Worm (Caenorhabditis elegans) whole organism, L4 larva: ENCODE results near the gene B0212.3.

ENCODE experiments used
- F26F4.8 ChIP-seq: fragments of 200-800 bp; sonication (Bioruptor generic); conservative IDR thresholded peaks from 2 replicates; pipeline ENCODE4 v1.3.6; 2022; ENCODE audit warnings: missing genetic modification characterization, missing compliant biosample characterization
- F37D6.2 ChIP-seq: sonication (generic microtip); optimal IDR thresholded peaks from 2 replicates; lab custom pipeline; 2016; ENCODE audit warnings: mild to moderate bottlenecking, missing genetic modification characterization, missing compliant biosample characterization
- T20F7.1 ChIP-seq: fragments of 200-800 bp; sonication (Bioruptor generic); optimal IDR thresholded peaks from 2 replicates; lab custom pipeline; 2018; ENCODE audit warnings: mild to moderate bottlenecking, missing genetic modification characterization, missing compliant biosample characterization
- ZK546.5 ChIP-seq, 2 experiments: sonication (generic microtip); optimal IDR thresholded peaks; 2 replicates each; lab custom pipeline; 2017; ENCODE audit warnings: missing biosample characterization in 2 of 2, missing genetic modification characterization in 2 of 2
- aha-1 ChIP-seq: fragments of 150-350 bp; peaks from one replicate; lab custom pipeline; 2014; ENCODE audit warnings: missing biosample characterization, missing genetic modification characterization
- ama-1 ChIP-seq: fragments of 150-350 bp; optimal IDR thresholded peaks from 2 replicates; lab custom pipeline; 2014; ENCODE audit warnings: inconsistent platforms, mixed read lengths
- arid-1 ChIP-seq: fragments of 200-800 bp; sonication (Bioruptor generic); conservative IDR thresholded peaks from 2 replicates; pipeline ENCODE4 v1.3.6; 2022; ENCODE audit warnings: missing genetic modification reagents, missing genetic modification characterization, missing compliant biosample characterization
- ceh-20 ChIP-seq: fragments of 200-800 bp; sonication (Bioruptor generic); IDR thresholded peaks from 2 replicates; pipeline ENCODE4 v1.3.6; 2022; ENCODE audit warnings: missing genetic modification reagents, missing genetic modification characterization, missing compliant biosample characterization
- ceh-28 ChIP-seq: fragments of 150-350 bp; optimal IDR thresholded peaks from 2 replicates; lab custom pipeline; 2014; ENCODE audit warnings: missing biosample characterization, missing genetic modification reagents, missing genetic modification characterization
- ceh-32 ChIP-seq: sonication (generic microtip); optimal IDR thresholded peaks from 2 replicates; lab custom pipeline; 2016; ENCODE audit warnings: mild to moderate bottlenecking, missing genetic modification characterization, missing compliant biosample characterization; ENCODE audit not compliant: poor library complexity
- ceh-44 ChIP-seq: fragments of 200-800 bp; sonication (Bioruptor generic); IDR thresholded peaks from 2 replicates; pipeline ENCODE4 v1.3.6; 2022; ENCODE audit warnings: missing genetic modification reagents, missing genetic modification characterization, missing compliant biosample characterization
- ces-1 ChIP-seq: fragments of 150-350 bp; sonication (generic microtip); optimal IDR thresholded peaks from 4 replicates; lab custom pipeline; 2014; ENCODE audit warnings: missing biosample characterization, missing genetic modification reagents, missing genetic modification characterization
- ctbp-1 ChIP-seq: fragments of 200-800 bp; sonication (Bioruptor generic); IDR thresholded peaks from 2 replicates; pipeline ENCODE4 v1.3.6; 2022; ENCODE audit warnings: missing genetic modification reagents, missing genetic modification characterization, missing compliant biosample characterization
- daf-16 ChIP-seq, 3 experiments: sonication (generic microtip); optimal IDR thresholded peaks; 2 replicates each; lab custom pipeline; 2016 to 2017; ENCODE audit warnings: missing genetic modification characterization in 3 of 3, missing genetic modification reagents in 3 of 3, mild to moderate bottlenecking in 2 of 3, missing compliant biosample characterization in 2 of 3, missing biosample characterization in 1 of 3, moderate library complexity in 1 of 3
- daf-19 ChIP-seq: fragments of 200-800 bp; sonication (Bioruptor generic); conservative IDR thresholded peaks from 2 replicates; pipeline ENCODE4 v1.3.6; 2022; ENCODE audit warnings: missing genetic modification characterization, missing compliant biosample characterization
- dmd-6 ChIP-seq: fragments of 200-800 bp; sonication (Bioruptor generic); IDR thresholded peaks from 2 replicates; pipeline ENCODE4 v1.3.6; 2022; ENCODE audit warnings: missing genetic modification reagents, missing genetic modification characterization, missing compliant biosample characterization
- dmd-8 ChIP-seq: fragments of 200-800 bp; sonication (Bioruptor generic); IDR thresholded peaks from 2 replicates; pipeline ENCODE4 v1.3.6; 2022; ENCODE audit warnings: missing genetic modification characterization, missing compliant biosample characterization
- dmd-9 ChIP-seq: fragments of 200-800 bp; sonication (Bioruptor generic); IDR thresholded peaks from 2 replicates; pipeline ENCODE4 v1.3.6; 2022; ENCODE audit warnings: missing genetic modification reagents, missing genetic modification characterization, missing compliant biosample characterization
- dve-1 ChIP-seq: sonication (generic microtip); optimal IDR thresholded peaks from 2 replicates; lab custom pipeline; 2017; ENCODE audit warnings: antibody characterized with exemption, mild to moderate bottlenecking, missing genetic modification characterization, missing compliant biosample characterization; ENCODE audit not compliant: insufficient read depth
- egl-27 ChIP-seq: sonication (generic microtip); optimal IDR thresholded peaks from 3 replicates; lab custom pipeline; 2017; ENCODE audit warnings: missing biosample characterization, missing genetic modification reagents, missing genetic modification characterization
- egl-43 ChIP-seq: fragments of 200-800 bp; sonication (Bioruptor generic); IDR thresholded peaks from 2 replicates; pipeline ENCODE4 v1.3.6; 2022; ENCODE audit warnings: missing genetic modification reagents, missing genetic modification characterization, missing compliant biosample characterization
- fos-1 ChIP-seq: fragments of 150-350 bp; optimal IDR thresholded peaks from 2 replicates; lab custom pipeline; 2014; ENCODE audit warnings: missing biosample characterization, missing genetic modification characterization
- gei-8 ChIP-seq: fragments of 200-800 bp; sonication (Bioruptor generic); optimal IDR thresholded peaks from 2 replicates; lab custom pipeline; 2018; ENCODE audit warnings: mild to moderate bottlenecking, missing genetic modification characterization, missing compliant biosample characterization
- hif-1 ChIP-seq, 2 experiments: sonication (generic microtip); optimal IDR thresholded peaks; 2 replicates each; lab custom pipeline; 2016 to 2017; ENCODE audit warnings: missing compliant biosample characterization in 2 of 2, missing genetic modification characterization in 2 of 2, missing genetic modification reagents in 2 of 2, missing genotype in 2 of 2, mild to moderate bottlenecking in 1 of 2
- jun-1 ChIP-seq: fragments of 150-350 bp; optimal IDR thresholded peaks from 2 replicates; lab custom pipeline; 2014; ENCODE audit warnings: missing biosample characterization, missing genetic modification reagents, missing genetic modification characterization
- lim-7 ChIP-seq: fragments of 200-800 bp; sonication (Bioruptor generic); IDR thresholded peaks from 2 replicates; pipeline ENCODE4 v1.3.6; 2022; ENCODE audit warnings: missing genetic modification characterization, missing compliant biosample characterization
- lin-13 ChIP-seq: fragments of 150-350 bp; optimal IDR thresholded peaks from 2 replicates; lab custom pipeline; 2014; ENCODE audit warnings: missing biosample characterization, missing genetic modification reagents, missing genetic modification characterization
- lin-15B ChIP-seq: fragments of 150-350 bp; sonication (generic microtip); optimal IDR thresholded peaks from 3 replicates; lab custom pipeline; 2014; ENCODE audit warnings: missing biosample characterization, missing genetic modification characterization
- lin-38 ChIP-seq: fragments of 200-800 bp; sonication (Bioruptor generic); IDR thresholded peaks from 2 replicates; pipeline ENCODE4 v1.3.6; 2022; ENCODE audit warnings: missing genetic modification reagents, missing genetic modification characterization, missing compliant biosample characterization
- lin-39 ChIP-seq: fragments of 150-350 bp; optimal IDR thresholded peaks from 2 replicates; lab custom pipeline; 2014; ENCODE audit warnings: missing biosample characterization, missing genetic modification reagents, missing genetic modification characterization
- madf-5 ChIP-seq, 2 experiments: fragments of 200-800 bp; sonication (Bioruptor generic); IDR thresholded peaks; 2 replicates each; pipeline ENCODE4 v1.3.6; 2022; ENCODE audit warnings: missing compliant biosample characterization in 2 of 2, missing genetic modification characterization in 2 of 2
- madf-9 ChIP-seq: fragments of 200-800 bp; sonication (Bioruptor generic); conservative IDR thresholded peaks from 2 replicates; pipeline ENCODE4 v1.3.6; 2022; ENCODE audit warnings: missing genetic modification reagents, missing genetic modification characterization, missing compliant biosample characterization
- mdt-29 ChIP-seq: fragments of 200-800 bp; sonication (Bioruptor generic); IDR thresholded peaks from 2 replicates; pipeline ENCODE4 v1.3.6; 2022; ENCODE audit warnings: missing genetic modification reagents, missing genetic modification characterization, missing compliant biosample characterization
- mep-1 ChIP-seq: fragments of 150-350 bp; sonication (generic microtip); optimal IDR thresholded peaks from 3 replicates; lab custom pipeline; 2014; ENCODE audit warnings: missing biosample characterization, missing genetic modification characterization
- mes-2 ChIP-seq: sonication (generic microtip); optimal IDR thresholded peaks from 2 replicates; lab custom pipeline; 2016; ENCODE audit warnings: missing genotype, mild to moderate bottlenecking, missing genetic modification characterization, missing compliant biosample characterization; ENCODE audit not compliant: poor library complexity, severe bottlenecking
- nhr-237 ChIP-seq: sonication (generic microtip); optimal IDR thresholded peaks from 2 replicates; lab custom pipeline; 2017; ENCODE audit warnings: missing biosample characterization, missing genetic modification characterization
- nhr-41 ChIP-seq: fragments of 200-800 bp; sonication (Bioruptor generic); IDR thresholded peaks from 2 replicates; pipeline ENCODE4 v1.3.6; 2022; ENCODE audit warnings: missing genetic modification reagents, missing genetic modification characterization, missing compliant biosample characterization
- nhr-48 ChIP-seq: sonication (generic microtip); optimal IDR thresholded peaks from 2 replicates; lab custom pipeline; 2016; ENCODE audit warnings: mild to moderate bottlenecking, missing genetic modification characterization, missing compliant biosample characterization
- nhr-6 ChIP-seq: fragments of 150-350 bp; optimal IDR thresholded peaks from 2 replicates; lab custom pipeline; 2014; ENCODE audit warnings: missing biosample characterization, missing genetic modification characterization
- pha-4 ChIP-seq, 2 experiments: fragments of 150-350 bp in 1 of 2; fragments of 200-800 bp in 1 of 2; sonication (Bioruptor generic) in 1 of 2; IDR thresholded peaks in 1 of 2; optimal IDR thresholded peaks in 1 of 2; 2 replicates each; pipeline versions ENCODE4 v1.3.6 to Lab custom; 2014 to 2022; ENCODE audit warnings: missing genetic modification characterization in 2 of 2, missing genetic modification reagents in 2 of 2, missing biosample characterization in 1 of 2, missing compliant biosample characterization in 1 of 2
- saeg-2 ChIP-seq: fragments of 200-800 bp; sonication (Bioruptor generic); IDR thresholded peaks from 2 replicates; pipeline ENCODE4 v1.3.6; 2022; ENCODE audit warnings: missing genetic modification reagents, missing genetic modification characterization, missing compliant biosample characterization
- set-16 ChIP-seq: fragments of 200-800 bp; sonication (Bioruptor generic); IDR thresholded peaks from 2 replicates; pipeline ENCODE4 v1.3.6; 2022; ENCODE audit warnings: missing genetic modification reagents, missing genetic modification characterization, missing compliant biosample characterization
- skn-1 ChIP-seq: fragments of 150-350 bp; optimal IDR thresholded peaks from 2 replicates; lab custom pipeline; 2014; ENCODE audit warnings: missing biosample characterization, missing genetic modification characterization
- snpc-4 ChIP-seq: fragments of 150-350 bp; optimal IDR thresholded peaks from 2 replicates; lab custom pipeline; 2014; ENCODE audit warnings: missing biosample characterization, missing genetic modification characterization
- spr-1 ChIP-seq: sonication (generic microtip); optimal IDR thresholded peaks from 2 replicates; lab custom pipeline; 2016; ENCODE audit warnings: mild to moderate bottlenecking, missing genetic modification characterization, missing compliant biosample characterization
- tag-97 ChIP-seq: fragments of 200-800 bp; sonication (Bioruptor generic); IDR thresholded peaks from 2 replicates; pipeline ENCODE4 v1.3.6; 2022; ENCODE audit warnings: missing genetic modification characterization, missing compliant biosample characterization
- tra-1 ChIP-seq: fragments of 200-800 bp; sonication (Bioruptor generic); IDR thresholded peaks from 2 replicates; pipeline ENCODE4 v1.3.6; 2022; ENCODE audit warnings: missing genetic modification reagents, missing genetic modification characterization, missing compliant biosample characterization
- unc-39 ChIP-seq: sonication (generic microtip); optimal IDR thresholded peaks from 2 replicates; lab custom pipeline; 2017; ENCODE audit warnings: missing biosample characterization, missing genetic modification characterization
- vab-7 ChIP-seq: fragments of 200-800 bp; sonication (Bioruptor generic); IDR thresholded peaks from 2 replicates; pipeline ENCODE4 v1.3.6; 2022; ENCODE audit warnings: missing genetic modification reagents, missing genetic modification characterization, missing compliant biosample characterization
- ztf-11 ChIP-seq: fragments of 150-350 bp; optimal IDR thresholded peaks from 2 replicates; lab custom pipeline; 2014; ENCODE audit warnings: missing biosample characterization, missing genetic modification characterization
- ztf-7 ChIP-seq: fragments of 150-350 bp; optimal IDR thresholded peaks from 2 replicates; lab custom pipeline; 2014; ENCODE audit warnings: missing biosample characterization, missing genetic modification characterization

The B0212.3 gene

ce11 chrIV:3548315-3548714 lies 8.3 kb downstream of the B0212.3 start (continued):
- TF ChIP-seq egl-27 (tag; lab: Kevin White, UChicago) (no peak), nhr-237 (tag; lab: Kevin White, UChicago) (no peak), T20F7.1 (GFP tag; lab: Kevin White, UChicago) (no peak), aha-1 (no peak), tag-97 (no peak), lin-38 (GFP tag; lab: Robert Waterston, UW) (peak; percentile 43), ztf-7 (tag; lab: Kevin White, UChicago) (no peak), pha-4 (GFP tag; IDR thresholded peaks at IDR 0.05; lab: Robert Waterston, UW) (no peak), pha-4 (tag; optimal IDR thresholded peaks at IDR 0.05; lab: Kevin White, UChicago) (peak; percentile 63), lin-13 (GFP tag; lab: Kevin White, UChicago) (no peak), madf-5 (GFP tag; IDR thresholded peaks at IDR 0.05; lab: Robert Waterston, UW) (no peak), mes-2 (tag; lab: Kevin White, UChicago) (peak; percentile 57), spr-1 (no peak), jun-1 (tag; lab: Kevin White, UChicago) (peak; percentile 10), set-16 (GFP tag; lab: Robert Waterston, UW) (no peak), dmd-6 (GFP tag; lab: Robert Waterston, UW) (peak; percentile 25; the same call in 1 of the 2 replicates), ZK546.5 (tag; optimal IDR thresholded peaks at IDR 0.05; lab: Kevin White, UChicago) (no peak), ceh-32 (tag; lab: Kevin White, UChicago) (no peak), skn-1 (tag; lab: Kevin White, UChicago) (no peak), nhr-6 (peak; percentile 86), fos-1 (tag; lab: Kevin White, UChicago) (no peak), ceh-20 (GFP tag; lab: Robert Waterston, UW) (no peak), mep-1 (tag; lab: Kevin White, UChicago) (peak; percentile 50), dmd-9 (no peak), lim-7 (no peak), saeg-2 (GFP tag; lab: Robert Waterston, UW) (no peak), dve-1 (peak; percentile 90), ztf-11 (tag; lab: Kevin White, UChicago) (no peak), ceh-44 (GFP tag; lab: Robert Waterston, UW) (no peak), F26F4.8 (GFP tag; lab: Robert Waterston, UW) (no peak), madf-9 (GFP tag; lab: Robert Waterston, UW) (no peak), lin-39 (tag; lab: Kevin White, UChicago) (no peak), daf-19 (GFP tag; lab: Robert Waterston, UW) (no peak), F37D6.2 (no peak), arid-1 (no peak), vab-7 (GFP tag; lab: Robert Waterston, UW) (no peak), egl-43 (GFP tag; lab: Robert Waterston, UW) (no peak), gei-8 (GFP tag; lab: Kevin White, UChicago) (no peak), ces-1 (no peak), ctbp-1 (GFP tag; lab: Robert Waterston, UW) (no peak), ceh-28 (tag; lab: Kevin White, UChicago) (no peak), ama-1 (lab: Kevin White, UChicago) (no peak), nhr-41 (GFP tag; lab: Robert Waterston, UW) (no peak), mdt-29 (GFP tag; lab: Robert Waterston, UW) (no peak), dmd-8 (GFP tag; lab: Robert Waterston, UW) (no peak), hif-1 (tag; optimal IDR thresholded peaks at IDR 0.05; lab: Kevin White, UChicago) (no peak), tra-1 (GFP tag; lab: Robert Waterston, UW) (no peak), lin-15B (tag; lab: Kevin White, UChicago) (no peak), unc-39 (tag; lab: Kevin White, UChicago) (no peak), nhr-48 (peak; percentile 25), snpc-4 (tag; lab: Kevin White, UChicago) (no peak), daf-16 (GFP tag; optimal IDR thresholded peaks at IDR 0.05; lab: Kevin White, UChicago) (no peak), daf-16 (tag; optimal IDR thresholded peaks at IDR 0.05; lab: Kevin White, UChicago) (peak; percentile 76)
